Fruit fly (Drosophila melanogaster) whole organism, prepupa: ENCODE results near the gene CG44004.

ENCODE experiments used
- CG6854 ChIP-seq: fragments of 200-800 bp; sonication (Bioruptor generic); optimal IDR thresholded peaks from 2 replicates; lab custom pipeline; 2017; ENCODE audit warnings: missing biosample characterization, mild to moderate bottlenecking, missing genetic modification characterization
- Met ChIP-seq: fragments of 200-800 bp; sonication (Bioruptor generic); optimal IDR thresholded peaks from 3 replicates; lab custom pipeline; 2016; ENCODE audit warnings: missing biosample characterization, missing genetic modification characterization
- OdsH ChIP-seq: fragments of 200-800 bp; sonication (Bioruptor generic); optimal IDR thresholded peaks from 3 replicates; lab custom pipeline; 2016; ENCODE audit warnings: missing biosample characterization, missing genetic modification characterization

- TF ChIP-seq CG6854 (GFP tag; lab: Kevin White, UChicago) (no peak), Met (GFP tag; lab: Kevin White, UChicago) (peak; percentile 28), OdsH (GFP tag; lab: Kevin White, UChicago) (peak; percentile 15)
Observed at dm6 chr3L:18099715-18100114, 26.1 kb upstream of the CG44004 start.
